Worm (Caenorhabditis elegans) whole organism, L4 larva: ENCODE results near the gene F48E8.3.

Experiments used
- F10B5.3 ChIP-seq: sonication (generic microtip); optimal IDR thresholded peaks from 2 replicates; lab custom pipeline; 2016; ENCODE audit warnings: mild to moderate bottlenecking, missing genetic modification characterization, missing compliant biosample characterization
- F37D6.2 ChIP-seq: sonication (generic microtip); optimal IDR thresholded peaks from 2 replicates; lab custom pipeline; 2016; ENCODE audit warnings: mild to moderate bottlenecking, missing genetic modification characterization, missing compliant biosample characterization
- F44E2.7 ChIP-seq: fragments of 200-800 bp; sonication (Bioruptor generic); IDR thresholded peaks from 2 replicates; pipeline ENCODE4 v2.1.2; 2022; ENCODE audit warnings: missing genetic modification characterization, missing compliant biosample characterization
- T26A8.4 ChIP-seq: fragments of 200-800 bp; sonication (Bioruptor generic); IDR thresholded peaks from 2 replicates; pipeline ENCODE4 v1.3.6; 2022; ENCODE audit warnings: missing genetic modification characterization, missing compliant biosample characterization
- Y48G9A.11 ChIP-seq: fragments of 200-800 bp; sonication (Bioruptor generic); IDR thresholded peaks from 2 replicates; pipeline ENCODE4 v1.3.6; 2022; ENCODE audit warnings: missing genetic modification reagents, missing genetic modification characterization, missing compliant biosample characterization
- aha-1 ChIP-seq: fragments of 150-350 bp; peaks from one replicate; lab custom pipeline; 2014; ENCODE audit warnings: missing biosample characterization, missing genetic modification characterization
- ama-1 ChIP-seq: fragments of 150-350 bp; optimal IDR thresholded peaks from 2 replicates; lab custom pipeline; 2014; ENCODE audit warnings: inconsistent platforms, mixed read lengths
- attf-4 ChIP-seq: sonication (generic microtip); optimal IDR thresholded peaks from 3 replicates; lab custom pipeline; 2017; ENCODE audit warnings: missing biosample characterization, missing genetic modification characterization
- ceh-28 ChIP-seq: fragments of 150-350 bp; optimal IDR thresholded peaks from 2 replicates; lab custom pipeline; 2014; ENCODE audit warnings: missing biosample characterization, missing genetic modification reagents, missing genetic modification characterization
- daf-19 ChIP-seq: fragments of 200-800 bp; sonication (Bioruptor generic); conservative IDR thresholded peaks from 2 replicates; pipeline ENCODE4 v1.3.6; 2022; ENCODE audit warnings: missing genetic modification characterization, missing compliant biosample characterization
- dmd-6 ChIP-seq: fragments of 200-800 bp; sonication (Bioruptor generic); IDR thresholded peaks from 2 replicates; pipeline ENCODE4 v1.3.6; 2022; ENCODE audit warnings: missing genetic modification reagents, missing genetic modification characterization, missing compliant biosample characterization
- dpl-1 ChIP-seq: fragments of 150-350 bp; optimal IDR thresholded peaks from 2 replicates; lab custom pipeline; 2014; ENCODE audit warnings: missing biosample characterization, missing genetic modification reagents, missing genetic modification characterization
- dve-1 ChIP-seq: sonication (generic microtip); optimal IDR thresholded peaks from 2 replicates; lab custom pipeline; 2017; ENCODE audit warnings: antibody characterized with exemption, mild to moderate bottlenecking, missing genetic modification characterization, missing compliant biosample characterization; ENCODE audit not compliant: insufficient read depth
- fos-1 ChIP-seq: fragments of 150-350 bp; optimal IDR thresholded peaks from 2 replicates; lab custom pipeline; 2014; ENCODE audit warnings: missing biosample characterization, missing genetic modification characterization
- gei-8 ChIP-seq: fragments of 200-800 bp; sonication (Bioruptor generic); optimal IDR thresholded peaks from 2 replicates; lab custom pipeline; 2018; ENCODE audit warnings: mild to moderate bottlenecking, missing genetic modification characterization, missing compliant biosample characterization
- hlh-11 ChIP-seq: fragments of 200-800 bp; sonication (Bioruptor generic); optimal IDR thresholded peaks from 2 replicates; lab custom pipeline; 2018; ENCODE audit warnings: mild to moderate bottlenecking, missing genetic modification characterization, missing compliant biosample characterization
- hlh-30 ChIP-seq: sonication (generic microtip); optimal IDR thresholded peaks from 2 replicates; lab custom pipeline; 2017; ENCODE audit warnings: antibody characterized with exemption, mild to moderate bottlenecking, missing genetic modification characterization, missing compliant biosample characterization; ENCODE audit not compliant: insufficient read depth
- hmg-1.1 ChIP-seq: fragments of 200-800 bp; sonication (Bioruptor generic); IDR thresholded peaks from 2 replicates; pipeline ENCODE4 v1.3.6; 2022; ENCODE audit warnings: missing genetic modification reagents, missing genetic modification characterization, missing compliant biosample characterization
- lim-7 ChIP-seq: fragments of 200-800 bp; sonication (Bioruptor generic); IDR thresholded peaks from 2 replicates; pipeline ENCODE4 v1.3.6; 2022; ENCODE audit warnings: missing genetic modification characterization, missing compliant biosample characterization
- lin-1 ChIP-seq: fragments of 200-800 bp; sonication (Bioruptor generic); IDR thresholded peaks from 2 replicates; pipeline ENCODE4 v1.3.6; 2022; ENCODE audit warnings: missing genetic modification reagents, missing genetic modification characterization, missing compliant biosample characterization
- lin-15B ChIP-seq: fragments of 150-350 bp; sonication (generic microtip); optimal IDR thresholded peaks from 3 replicates; lab custom pipeline; 2014; ENCODE audit warnings: missing biosample characterization, missing genetic modification characterization
- lin-29 ChIP-seq: fragments of 200-800 bp; sonication (Bioruptor generic); IDR thresholded peaks from 2 replicates; pipeline ENCODE4 v1.3.6; 2022; ENCODE audit warnings: missing genetic modification reagents, missing genetic modification characterization, missing compliant biosample characterization
- mdl-1 ChIP-seq, 2 experiments: fragments of 150-350 bp in 1 of 2; sonication (generic microtip) in 1 of 2; optimal IDR thresholded peaks; 2 replicates each; lab custom pipeline; 2014 to 2017; ENCODE audit warnings: missing biosample characterization in 2 of 2, missing genetic modification characterization in 2 of 2
- mdt-29 ChIP-seq: fragments of 200-800 bp; sonication (Bioruptor generic); IDR thresholded peaks from 2 replicates; pipeline ENCODE4 v1.3.6; 2022; ENCODE audit warnings: missing genetic modification reagents, missing genetic modification characterization, missing compliant biosample characterization
- mxl-2 ChIP-seq: fragments of 200-800 bp; sonication (Bioruptor generic); conservative IDR thresholded peaks from 2 replicates; pipeline ENCODE4 v1.3.6; 2022; ENCODE audit warnings: missing genetic modification reagents, missing genetic modification characterization, missing compliant biosample characterization
- mxl-3 ChIP-seq: fragments of 200-800 bp; sonication (Bioruptor generic); optimal IDR thresholded peaks from 2 replicates; lab custom pipeline; 2018; ENCODE audit warnings: mild to moderate bottlenecking, missing genetic modification characterization, missing compliant biosample characterization
- nhr-11 ChIP-seq: fragments of 150-350 bp; optimal IDR thresholded peaks from 2 replicates; lab custom pipeline; 2014; ENCODE audit warnings: missing biosample characterization, missing genetic modification characterization
- nhr-28 ChIP-seq: fragments of 150-350 bp; optimal IDR thresholded peaks from 2 replicates; lab custom pipeline; 2014; ENCODE audit warnings: missing biosample characterization, missing genetic modification characterization
- nhr-48 ChIP-seq: sonication (generic microtip); optimal IDR thresholded peaks from 2 replicates; lab custom pipeline; 2016; ENCODE audit warnings: mild to moderate bottlenecking, missing genetic modification characterization, missing compliant biosample characterization
- pha-4 ChIP-seq, 2 experiments: fragments of 150-350 bp in 1 of 2; fragments of 200-800 bp in 1 of 2; sonication (Bioruptor generic) in 1 of 2; IDR thresholded peaks in 1 of 2; optimal IDR thresholded peaks in 1 of 2; 2 replicates each; pipeline versions ENCODE4 v1.3.6 to Lab custom; 2014 to 2022; ENCODE audit warnings: missing genetic modification characterization in 2 of 2, missing genetic modification reagents in 2 of 2, missing biosample characterization in 1 of 2, missing compliant biosample characterization in 1 of 2
- pqm-1 ChIP-seq: sonication (generic microtip); optimal IDR thresholded peaks from 2 replicates; lab custom pipeline; 2017; ENCODE audit warnings: missing biosample characterization, missing genetic modification characterization
- set-16 ChIP-seq: fragments of 200-800 bp; sonication (Bioruptor generic); IDR thresholded peaks from 2 replicates; pipeline ENCODE4 v1.3.6; 2022; ENCODE audit warnings: missing genetic modification reagents, missing genetic modification characterization, missing compliant biosample characterization
- tra-1 ChIP-seq: fragments of 200-800 bp; sonication (Bioruptor generic); IDR thresholded peaks from 2 replicates; pipeline ENCODE4 v1.3.6; 2022; ENCODE audit warnings: missing genetic modification reagents, missing genetic modification characterization, missing compliant biosample characterization
- zag-1 ChIP-seq: fragments of 150-350 bp; optimal IDR thresholded peaks from 2 replicates; lab custom pipeline; 2014; ENCODE audit warnings: missing biosample characterization, missing genetic modification characterization
- zip-11 ChIP-seq: fragments of 200-800 bp; sonication (Bioruptor generic); IDR thresholded peaks from 2 replicates; pipeline ENCODE4 v1.3.6; 2022; ENCODE audit warnings: missing genetic modification characterization, missing compliant biosample characterization
- ztf-7 ChIP-seq: fragments of 150-350 bp; optimal IDR thresholded peaks from 2 replicates; lab custom pipeline; 2014; ENCODE audit warnings: missing biosample characterization, missing genetic modification characterization

F48E8.3 gene

DNA sequence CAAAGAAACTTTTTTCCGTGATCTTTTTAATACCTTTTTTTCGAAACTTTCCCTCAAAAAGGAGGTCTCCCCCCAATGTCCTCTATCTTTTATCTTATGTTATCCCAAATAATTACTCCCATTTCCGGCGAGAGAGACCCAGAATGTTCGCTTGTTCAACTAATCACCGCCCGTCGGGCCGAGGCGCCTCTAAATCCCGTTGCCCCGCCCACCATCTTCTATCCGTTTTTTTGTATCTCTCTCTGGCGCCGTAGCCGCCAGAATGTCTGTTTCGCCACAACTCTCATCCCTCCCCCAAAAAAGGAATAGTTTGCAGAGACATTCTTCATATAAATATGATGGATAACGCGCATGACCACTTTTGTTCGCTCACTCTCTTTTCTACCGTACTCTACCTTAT lies 11.5 kb downstream of the F48E8.3 start:
- TF ChIP-seq lin-15B (tag; lab: Kevin White, UChicago) (no peak), hlh-11 (tag; lab: Kevin White, UChicago) (peak; percentile 72), zip-11 (GFP tag; lab: Robert Waterston, UW) (no peak), attf-4 (tag; lab: Kevin White, UChicago) (no peak), aha-1 (peak; percentile 38), mxl-2 (no peak), dpl-1 (GFP tag; lab: Kevin White, UChicago) (peak; percentile 9), F37D6.2 (tag; lab: Kevin White, UChicago) (no peak), daf-19 (GFP tag; lab: Robert Waterston, UW) (no peak), nhr-28 (tag; lab: Kevin White, UChicago) (peak; percentile 42), T26A8.4 (GFP tag; lab: Robert Waterston, UW) (0 out of 2 replicates have a peak, but pooled peaks have one; percentile 48), lin-1 (GFP tag; lab: Robert Waterston, UW) (0 out of 2 replicates have a peak, but pooled peaks have one; percentile 51), tra-1 (GFP tag; lab: Robert Waterston, UW) (no peak), gei-8 (no peak), mxl-3 (peak; percentile 58), hlh-30 (no peak), F10B5.3 (tag; lab: Kevin White, UChicago) (no peak), nhr-48 (tag; lab: Kevin White, UChicago) (peak; percentile 74), nhr-11 (tag; lab: Kevin White, UChicago) (no peak), dve-1 (no peak), dmd-6 (GFP tag; lab: Robert Waterston, UW) (no peak), mdl-1 (tag; optimal IDR thresholded peaks at IDR 0.05; lab: Kevin White, UChicago) (peak in 1 of 2 experiments; percentile 74), lin-29 (no peak), ztf-7 (no peak)

DNA sequence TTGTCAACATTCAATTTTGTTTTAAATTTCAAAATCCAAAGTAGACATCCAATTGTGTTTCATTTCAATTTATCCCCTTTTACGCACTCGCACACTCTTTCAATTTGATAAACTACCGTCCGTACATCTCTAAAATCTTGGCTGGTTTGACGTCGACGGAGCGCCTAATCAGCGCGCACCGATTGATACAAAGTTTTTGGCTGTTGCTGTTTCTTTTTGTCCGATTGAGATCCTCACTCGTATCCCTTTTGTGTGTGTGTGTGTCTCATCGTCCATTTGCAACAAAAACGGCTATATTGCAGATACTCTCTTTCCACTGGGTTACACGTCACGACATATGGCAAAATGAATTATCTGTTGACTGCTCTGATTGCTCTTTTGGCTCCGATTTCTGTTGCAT lies 13.0 kb downstream of the F48E8.3 start, which contains the start of gene lon-1:
lon-1 (plus strand) TSS at position 301 of the 400 bp plus-strand sequence.
- TF ChIP-seq pha-4 (GFP tag; IDR thresholded peaks at IDR 0.05; lab: Robert Waterston, UW) (no peak), pha-4 (tag; optimal IDR thresholded peaks at IDR 0.05; lab: Kevin White, UChicago) (no peak), mxl-3 (peak; percentile 16), pqm-1 (tag; lab: Kevin White, UChicago) (no peak)

DNA sequence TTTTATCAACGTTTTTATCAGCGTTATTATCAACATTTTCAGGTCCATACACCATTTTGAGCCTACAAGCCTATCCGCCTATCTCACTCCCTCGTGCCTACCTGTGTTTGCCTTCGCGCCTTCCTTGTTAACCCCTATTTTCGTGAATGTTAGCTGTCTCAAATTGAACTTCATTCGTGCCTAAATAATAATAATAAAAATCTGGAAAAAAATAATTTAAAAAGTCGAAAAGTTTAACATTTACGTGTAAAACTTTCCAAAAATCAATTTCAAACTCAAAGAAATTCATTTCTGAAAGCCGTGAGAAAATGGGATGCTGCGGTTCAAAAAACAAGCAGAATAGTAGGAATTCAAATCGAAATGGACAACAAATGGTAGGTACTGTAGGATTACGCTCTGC lies 16.8 kb downstream of the F48E8.3 start, which contains the start of gene R02F2.10:
R02F2.10 (plus strand) TSS at position 301 of the 400 bp plus-strand sequence.
- no peak for TF ChIP-seq mdt-29
- no peak for TF ChIP-seq Y48G9A.11
- peak; percentile 48 for TF ChIP-seq aha-1

DNA sequence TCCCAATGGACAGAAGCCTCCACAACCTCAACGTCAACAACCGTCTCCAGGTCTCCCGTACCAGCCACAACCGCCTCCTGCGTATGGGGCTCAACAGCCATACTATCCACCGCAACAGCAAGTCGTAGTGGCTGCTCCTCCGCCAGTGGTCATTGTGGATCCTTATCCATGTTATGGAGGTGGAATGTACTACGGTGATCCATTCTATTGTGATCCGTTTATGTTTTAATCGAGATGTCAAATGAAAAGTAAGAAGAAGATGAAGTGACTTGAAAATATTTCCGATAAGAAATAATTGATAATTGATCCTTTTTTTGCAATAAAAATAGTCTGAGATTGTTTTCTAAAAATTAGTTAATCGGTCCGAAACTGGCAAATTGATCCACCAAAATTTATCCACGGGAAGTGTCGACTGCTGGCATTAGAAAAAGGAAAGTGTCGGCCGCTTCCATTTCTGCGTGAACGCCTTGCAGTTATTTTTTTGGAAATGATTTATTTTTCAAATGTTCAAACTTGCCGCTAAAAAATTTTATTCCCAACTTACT lies 17.7 kb downstream of the F48E8.3 start, which contains the start of the genes R02F2.6 and R02F2.5:
R02F2.6 (minus strand) TSS at position 101 of the 545 bp plus-strand sequence.
R02F2.5 (plus strand) TSS at position 495 of the 545 bp plus-strand sequence.
- TF ChIP-seq set-16 (peak; percentile 48; the same call in 1 of the 2 replicates), aha-1 (peak; percentile 83), zag-1 (tag; lab: Kevin White, UChicago) (no peak), F44E2.7 (GFP tag; lab: Robert Waterston, UW) (no peak)

DNA sequence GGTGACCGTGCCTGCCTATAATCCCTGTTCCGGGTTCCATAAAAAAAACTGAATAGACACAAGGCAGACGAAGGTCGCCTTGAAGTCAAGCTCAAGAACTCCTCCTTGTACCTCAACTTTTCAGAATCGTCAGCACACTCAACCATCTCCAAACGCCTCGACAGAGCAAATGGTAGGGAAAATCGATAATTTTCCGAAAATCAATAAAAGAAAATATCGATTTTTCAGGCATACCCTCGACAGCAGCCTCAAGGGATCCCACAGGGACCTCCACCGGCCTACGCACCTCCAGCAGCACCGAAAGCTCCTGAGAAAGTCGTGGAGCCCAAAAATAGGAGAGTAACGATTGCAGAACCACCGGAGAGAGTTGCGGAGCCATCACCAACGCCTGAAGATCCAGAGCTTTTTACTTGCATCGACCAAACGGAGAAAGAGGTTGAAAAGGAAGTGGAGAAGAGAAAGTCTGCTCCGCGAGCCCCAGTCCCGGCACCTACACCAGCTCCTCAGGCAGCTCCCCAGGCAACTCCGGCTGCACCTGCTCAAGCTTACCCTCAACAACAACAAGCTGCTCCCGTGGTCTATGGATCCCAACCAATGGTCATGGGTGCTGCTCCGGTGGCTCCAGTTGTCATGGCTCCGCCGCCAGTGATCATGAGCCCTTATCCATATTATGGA lies 18.5 kb downstream of the F48E8.3 start:
- TF ChIP-seq lin-1 (GFP tag; lab: Robert Waterston, UW): no peak
- no peak for TF ChIP-seq fos-1
- TF ChIP-seq lin-15B (tag; lab: Kevin White, UChicago): no peak
- peak; percentile 91 for TF ChIP-seq set-16
- no peak for TF ChIP-seq nhr-11 (tag; lab: Kevin White, UChicago)
- no peak for TF ChIP-seq pha-4 (GFP tag; IDR thresholded peaks at IDR 0.05; lab: Robert Waterston, UW)
- no peak for TF ChIP-seq pha-4 (tag; optimal IDR thresholded peaks at IDR 0.05; lab: Kevin White, UChicago)
- TF ChIP-seq hmg-1.1 (GFP tag; lab: Robert Waterston, UW): 0 out of 2 replicates have a peak, but pooled peaks have one; percentile 9
- TF ChIP-seq lim-7: 0 out of 2 replicates have a peak, but pooled peaks have one; percentile 45
- no peak for TF ChIP-seq daf-19 (GFP tag; lab: Robert Waterston, UW)
- no peak for TF ChIP-seq F10B5.3 (tag; lab: Kevin White, UChicago)
- no peak for TF ChIP-seq ama-1
- peak; percentile 86 for TF ChIP-seq ceh-28 (tag; lab: Kevin White, UChicago)
